Fruit fly (Drosophila melanogaster) whole organism, wandering third instar larva: ENCODE measurements around the gene Cep135.
A peak's percentile ranks its signal among the peaks of the same experiment; 100 is the strongest.

Experiments
- Abd-B ChIP-seq: fragments of >200 bp; optimal IDR thresholded peaks from 2 replicates; lab custom pipeline; 2017; ENCODE audit warnings: missing biosample characterization, missing genetic modification characterization
- CG32264 ChIP-seq: fragments of 200-800 bp; sonication (Bioruptor generic); optimal IDR thresholded peaks from 2 replicates; lab custom pipeline; 2016; ENCODE audit warnings: missing biosample characterization, missing genetic modification characterization
- CG9705 ChIP-seq: fragments of 200-800 bp; sonication (Bioruptor generic); optimal IDR thresholded peaks from 2 replicates; lab custom pipeline; 2018; ENCODE audit warnings: missing biosample characterization, mild to moderate bottlenecking, missing genetic modification characterization
- CrebA ChIP-seq: fragments of 200-800 bp; sonication (Bioruptor generic); optimal IDR thresholded peaks from 2 replicates; lab custom pipeline; 2016; ENCODE audit warnings: missing biosample characterization, mild to moderate bottlenecking, missing genetic modification characterization, borderline replicate concordance
- Dfd ChIP-seq: fragments of >200 bp; optimal IDR thresholded peaks from 2 replicates; lab custom pipeline; 2017; ENCODE audit warnings: missing biosample characterization, missing genetic modification characterization
- Dif ChIP-seq: fragments of 200-275, 200-300 bp; sonication (Bioruptor generic); optimal IDR thresholded peaks from 2 replicates; lab custom pipeline; 2018; ENCODE audit warnings: missing biosample characterization, missing genetic modification characterization; ENCODE audit not compliant: partially characterized antibody
- GATAd ChIP-seq: sonication (Bioruptor generic); optimal IDR thresholded peaks from 2 replicates; lab custom pipeline; 2016; ENCODE audit warnings: missing biosample characterization, missing genetic modification characterization
- HLH106 ChIP-seq: fragments of 200-800 bp; optimal IDR thresholded peaks from 3 replicates; lab custom pipeline; 2019; ENCODE audit warnings: missing biosample characterization, mild to moderate bottlenecking, missing genetic modification characterization, moderate library complexity
- Hnf4 ChIP-seq: fragments of 200-800 bp; sonication (Bioruptor generic); optimal IDR thresholded peaks from 2 replicates; lab custom pipeline; 2016; ENCODE audit warnings: missing biosample characterization, mild to moderate bottlenecking, missing genetic modification characterization
- Hr78 ChIP-seq: fragments of >200 bp; optimal IDR thresholded peaks from 2 replicates; lab custom pipeline; 2017; ENCODE audit warnings: missing biosample characterization, missing genetic modification characterization
- Hr83 ChIP-seq: fragments of 200-300 bp; sonication (Bioruptor generic); optimal IDR thresholded peaks from 2 replicates; lab custom pipeline; 2016; ENCODE audit warnings: missing biosample characterization, mild to moderate bottlenecking, missing genetic modification characterization, moderate library complexity; ENCODE audit not compliant: poor library complexity, severe bottlenecking
- Jra ChIP-seq: sonication (Bioruptor generic); optimal IDR thresholded peaks from 2 replicates; lab custom pipeline; 2016; ENCODE audit warnings: missing biosample characterization, missing genetic modification characterization
- Mio ChIP-seq: sonication (Bioruptor generic); optimal IDR thresholded peaks from 2 replicates; lab custom pipeline; 2016; ENCODE audit warnings: missing biosample characterization, missing genetic modification characterization
- Myc ChIP-seq: fragments of >200 bp; optimal IDR thresholded peaks from 2 replicates; lab custom pipeline; 2017
- N ChIP-seq: fragments of >200 bp; optimal IDR thresholded peaks from 2 replicates; lab custom pipeline; 2018; ENCODE audit warnings: missing biosample characterization, missing external identifiers, missing genetic modification characterization
- OdsH ChIP-seq: fragments of 200-800 bp; sonication (Bioruptor generic); optimal IDR thresholded peaks from 2 replicates; lab custom pipeline; 2016; ENCODE audit warnings: missing biosample characterization, mild to moderate bottlenecking, missing genetic modification characterization
- Rel ChIP-seq, 2 experiments: fragments of 200-800 bp; sonication (Bioruptor generic) in 1 of 2; optimal IDR thresholded peaks; 2 replicates in 1 of 2; 3 replicates in 1 of 2; lab custom pipeline; 2016 to 2019; ENCODE audit warnings: mild to moderate bottlenecking in 2 of 2, missing biosample characterization in 2 of 2, missing genetic modification characterization in 2 of 2, moderate library complexity in 1 of 2
- Sp1 ChIP-seq: fragments of 200-800 bp; sonication (Bioruptor generic); optimal IDR thresholded peaks from 3 replicates; lab custom pipeline; 2019; ENCODE audit warnings: missing biosample characterization, mild to moderate bottlenecking, missing genetic modification characterization, moderate library complexity
- Vsx2 ChIP-seq: fragments of 200-300, 225-300 bp; sonication (Bioruptor generic); optimal IDR thresholded peaks from 2 replicates; lab custom pipeline; 2018; ENCODE audit warnings: missing biosample characterization, missing genetic modification characterization; ENCODE audit not compliant: partially characterized antibody
- br ChIP-seq: fragments of 200-800 bp; sonication (Bioruptor generic); optimal IDR thresholded peaks from 2 replicates; lab custom pipeline; 2016; ENCODE audit warnings: missing biosample characterization, missing genetic modification characterization
- brk ChIP-seq: fragments of 200-800 bp; sonication (Bioruptor generic); optimal IDR thresholded peaks from 2 replicates; lab custom pipeline; 2016; ENCODE audit warnings: missing biosample characterization, mild to moderate bottlenecking, missing genetic modification characterization
- dl ChIP-seq, 2 experiments: fragments of 175-275, 200-275 bp in 1 of 2; fragments of 200-275 bp in 1 of 2; sonication (Bioruptor generic); optimal IDR thresholded peaks; lab custom pipeline; 2018; ENCODE audit warnings: mild to moderate bottlenecking in 2 of 2, missing biosample characterization in 2 of 2, missing genetic modification characterization in 2 of 2, moderate library complexity in 2 of 2; ENCODE audit not compliant: partially characterized antibody in 2 of 2, insufficient read depth in 1 of 2
- dmrt93B ChIP-seq: fragments of 200-800 bp; sonication (Bioruptor generic); optimal IDR thresholded peaks from 2 replicates; lab custom pipeline; 2018; ENCODE audit warnings: missing biosample characterization, mild to moderate bottlenecking, missing genetic modification characterization
- dsf ChIP-seq: sonication (Bioruptor generic); optimal IDR thresholded peaks from 2 replicates; lab custom pipeline; 2016; ENCODE audit warnings: missing biosample characterization, missing genetic modification characterization, borderline replicate concordance
- ey ChIP-seq: fragments of 200-800 bp; sonication (Bioruptor generic); optimal IDR thresholded peaks from 2 replicates; lab custom pipeline; 2016; ENCODE audit warnings: missing biosample characterization, missing genetic modification characterization
- foxo ChIP-seq, 2 experiments: fragments of 200-800 bp; sonication (Bioruptor generic); optimal IDR thresholded peaks; 2 replicates in 1 of 2; 3 replicates in 1 of 2; lab custom pipeline; 2016 to 2017; ENCODE audit warnings: missing biosample characterization in 2 of 2, missing genetic modification characterization in 2 of 2
- fru ChIP-seq: fragments of 200-800 bp; sonication (Bioruptor generic); optimal IDR thresholded peaks from 3 replicates; lab custom pipeline; 2016; ENCODE audit warnings: missing biosample characterization, mild to moderate bottlenecking, missing genetic modification characterization
- h ChIP-seq: fragments of 200-800 bp; sonication (Bioruptor generic); optimal IDR thresholded peaks from 3 replicates; lab custom pipeline; 2016; ENCODE audit warnings: missing biosample characterization, mild to moderate bottlenecking, missing genetic modification characterization
- jim ChIP-seq: fragments of 175-275, 200-325 bp; sonication (Bioruptor generic); optimal IDR thresholded peaks from 2 replicates; lab custom pipeline; 2016; ENCODE audit warnings: missing biosample characterization, mild to moderate bottlenecking, missing genetic modification characterization
- lola ChIP-seq: fragments of >200 bp; optimal IDR thresholded peaks from 2 replicates; lab custom pipeline; 2017; ENCODE audit warnings: missing biosample characterization, missing genetic modification characterization
- pan ChIP-seq: fragments of >200 bp; optimal IDR thresholded peaks from 2 replicates; lab custom pipeline; 2017
- psq ChIP-seq: fragments of 200-800 bp; sonication (Bioruptor generic); optimal IDR thresholded peaks from 3 replicates; lab custom pipeline; 2017; ENCODE audit warnings: missing biosample characterization, mild to moderate bottlenecking, missing genetic modification characterization, moderate library complexity
- rgr ChIP-seq: fragments of 200-800 bp; sonication (Bioruptor generic); optimal IDR thresholded peaks from 3 replicates; lab custom pipeline; 2016; ENCODE audit warnings: missing biosample characterization, mild to moderate bottlenecking, missing genetic modification characterization
- sage ChIP-seq: fragments of 200-800 bp; sonication (Bioruptor generic); optimal IDR thresholded peaks from 2 replicates; lab custom pipeline; 2016; ENCODE audit warnings: missing biosample characterization, mild to moderate bottlenecking, missing genetic modification characterization
- sv ChIP-seq: fragments of 200-800 bp; sonication (Bioruptor generic); optimal IDR thresholded peaks from 3 replicates; lab custom pipeline; 2016; ENCODE audit warnings: missing biosample characterization, missing genetic modification characterization
- tai ChIP-seq: sonication (Bioruptor generic); optimal IDR thresholded peaks from 2 replicates; lab custom pipeline; 2016; ENCODE audit warnings: missing biosample characterization, missing genetic modification characterization
- usp ChIP-seq: fragments of >200 bp; optimal IDR thresholded peaks from 2 replicates; lab custom pipeline; 2017; ENCODE audit warnings: missing biosample characterization, missing genetic modification characterization
- woc ChIP-seq: sonication (Bioruptor generic); optimal IDR thresholded peaks from 2 replicates; lab custom pipeline; 2016; ENCODE audit warnings: missing biosample characterization, mild to moderate bottlenecking, missing genetic modification characterization

Cep135 gene

dm6 chr3L:15099541-15099940 is 17.0 kb upstream of the Cep135 start:
- TF ChIP-seq fru = no peak
- TF ChIP-seq Rel (GFP tag; optimal IDR thresholded peaks at IDR 0.05; lab: Kevin White, UChicago) = no peak
- peak; percentile 97 for TF ChIP-seq Rel (tag; optimal IDR thresholded peaks at IDR 0.05; lab: Kevin White, UChicago)

dm6 chr3L:15100983-15101382 is 15.6 kb upstream of the Cep135 start:
- TF ChIP-seq pan (lab: Kevin White, UChicago) (no peak), Vsx2 (GFP tag; lab: Kevin White, UChicago) (no peak), h (no peak), CrebA (GFP tag; lab: Kevin White, UChicago) (no peak), Jra (GFP tag; lab: Kevin White, UChicago) (no peak)

dm6 chr3L:15101639-15102413 is 14.7 kb upstream of the Cep135 start:
- TF ChIP-seq Dif (GFP tag; lab: Kevin White, UChicago) (peak; percentile 70), GATAd (no peak), Hnf4 (GFP tag; lab: Kevin White, UChicago) (no peak), tai (no peak), usp (GFP tag; lab: Kevin White, UChicago) (no peak), OdsH (GFP tag; lab: Kevin White, UChicago) (no peak), Hr83 (GFP tag; lab: Kevin White, UChicago) (peak; percentile 16), Abd-B (GFP tag; lab: Kevin White, UChicago) (no peak), Mio (GFP tag; lab: Kevin White, UChicago) (no peak), sage (GFP tag; lab: Kevin White, UChicago) (no peak), br (no peak), Sp1 (no peak), brk (GFP tag; lab: Kevin White, UChicago) (peak; percentile 46), lola (GFP tag; lab: Kevin White, UChicago) (no peak), Jra (GFP tag; lab: Kevin White, UChicago) (peak; percentile 2), psq (GFP tag; lab: Kevin White, UChicago) (peak; percentile 97), h (peak; percentile 46), Myc (no peak), CG9705 (no peak), fru (peak; percentile 60), pan (lab: Kevin White, UChicago) (no peak), sv (GFP tag; lab: Kevin White, UChicago) (no peak), woc (GFP tag; lab: Kevin White, UChicago) (peak; percentile 68), CG32264 (GFP tag; lab: Kevin White, UChicago) (no peak), CrebA (GFP tag; lab: Kevin White, UChicago) (no peak), dsf (GFP tag; lab: Kevin White, UChicago) (no peak), foxo (GFP tag; optimal IDR thresholded peaks at IDR 0.05; lab: Kevin White, UChicago) (peak in 1 of 2 experiments; percentile 25), dl (GFP tag; optimal IDR thresholded peaks at IDR 0.05; lab: Kevin White, UChicago; ENCODE audit: insufficient read depth in 1 of 2, partially characterized antibody in 2 of 2) (no peak), Dfd (GFP tag; lab: Kevin White, UChicago) (no peak), dmrt93B (GFP tag; lab: Kevin White, UChicago) (peak; percentile 15), ey (GFP tag; lab: Kevin White, UChicago) (peak; percentile 38), Rel (GFP tag; optimal IDR thresholded peaks at IDR 0.05; lab: Kevin White, UChicago) (no peak), Rel (tag; optimal IDR thresholded peaks at IDR 0.05; lab: Kevin White, UChicago) (peak; percentile 20), rgr (GFP tag; lab: Kevin White, UChicago) (no peak), N (no peak), Hr78 (GFP tag; lab: Kevin White, UChicago) (no peak), Vsx2 (GFP tag; lab: Kevin White, UChicago) (no peak), HLH106 (peak; percentile 42), jim (no peak)
